Fruit fly (Drosophila melanogaster): ENCODE results near the gene CG4306.

- no peak for TF ChIP-seq h (optimal IDR thresholded peaks at IDR 0.05)
- no peak for TF ChIP-seq insv (optimal IDR thresholded peaks at IDR 0.05)
- no peak for TF ChIP-seq ttk (optimal IDR thresholded peaks at IDR 0.05)
Measured at dm6 chr3L:18423011-18423410, 40.0 kb downstream of the CG4306 start.

Data from Kc167 (cell line).